Worm (Caenorhabditis elegans) whole organism, late embryonic: Measurements from ENCODE around the gene ran-3.

Experiments
- ama-1 ChIP-seq: fragments of 150-350 bp; optimal IDR thresholded peaks from 2 replicates; lab custom pipeline; 2014
- ceh-18 ChIP-seq: sonication (generic microtip); optimal IDR thresholded peaks from 2 replicates; lab custom pipeline; 2016; ENCODE audit warnings: missing genetic modification characterization, missing compliant biosample characterization
- ceh-30 ChIP-seq: fragments of 150-350 bp; optimal IDR thresholded peaks from 2 replicates; lab custom pipeline; 2014; ENCODE audit warnings: missing biosample characterization, missing genetic modification characterization
- ceh-31 ChIP-seq: sonication (generic microtip); optimal IDR thresholded peaks from 2 replicates; lab custom pipeline; 2016; ENCODE audit warnings: missing genetic modification characterization, missing compliant biosample characterization
- ceh-48 ChIP-seq: sonication (generic microtip); optimal IDR thresholded peaks from 2 replicates; lab custom pipeline; 2016; ENCODE audit warnings: missing genetic modification characterization, inconsistent platforms, missing compliant biosample characterization
- ets-4 ChIP-seq: sonication (generic microtip); optimal IDR thresholded peaks from 2 replicates; lab custom pipeline; 2016; ENCODE audit warnings: missing genetic modification characterization, missing compliant biosample characterization
- fkh-10 ChIP-seq: fragments of 150-350 bp; optimal IDR thresholded peaks from 2 replicates; lab custom pipeline; 2014; ENCODE audit warnings: missing biosample characterization, missing genetic modification reagents, missing genetic modification characterization
- hlh-30 ChIP-seq: sonication (generic microtip); optimal IDR thresholded peaks from 2 replicates; lab custom pipeline; 2017; ENCODE audit warnings: antibody characterized with exemption, missing genetic modification characterization, missing compliant biosample characterization; ENCODE audit not compliant: insufficient read depth
- nhr-11 ChIP-seq: fragments of 150-350 bp; optimal IDR thresholded peaks from 2 replicates; lab custom pipeline; 2014; ENCODE audit warnings: missing biosample characterization, missing genetic modification characterization
- syd-9 ChIP-seq: sonication (generic microtip); optimal IDR thresholded peaks from 2 replicates; lab custom pipeline; 2016; ENCODE audit warnings: mild to moderate bottlenecking, missing genetic modification characterization, moderate library complexity, missing compliant biosample characterization
- unc-55 ChIP-seq: sonication (generic microtip); optimal IDR thresholded peaks from 2 replicates; lab custom pipeline; 2017; ENCODE audit warnings: missing biosample characterization, missing genetic modification reagents, missing genetic modification characterization

DNA sequence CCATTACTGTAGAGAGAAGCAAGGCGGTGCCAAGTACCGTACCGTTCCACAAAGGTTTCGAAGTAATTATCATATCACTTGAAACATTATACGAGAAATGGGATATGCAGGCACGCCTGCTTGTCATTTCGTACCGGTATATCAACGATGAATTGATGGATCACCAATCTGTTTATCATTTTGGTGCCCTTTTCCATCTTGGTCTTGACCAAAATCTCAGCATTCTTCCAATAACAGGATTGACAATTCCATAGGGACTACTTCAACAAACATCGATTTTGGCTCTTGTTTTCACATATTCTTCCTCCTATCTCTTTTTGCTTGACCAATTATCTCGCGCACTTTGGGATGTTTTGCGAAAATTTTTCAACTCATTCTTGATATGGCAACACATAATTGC is 14.3 kb upstream of the ran-3 start:
- TF ChIP-seq syd-9 (tag; lab: Kevin White, UChicago) (no peak), ets-4 (tag; lab: Kevin White, UChicago) (no peak), ceh-31 (tag; lab: Kevin White, UChicago) (no peak), ama-1 (lab: Kevin White, UChicago) (no peak), unc-55 (GFP tag; lab: Kevin White, UChicago) (no peak), ceh-48 (tag; lab: Kevin White, UChicago) (no peak), hlh-30 (tag; lab: Kevin White, UChicago) (no peak), nhr-11 (tag; lab: Kevin White, UChicago) (no peak), ceh-30 (tag; lab: Kevin White, UChicago) (no peak), fkh-10 (GFP tag; lab: Kevin White, UChicago) (no peak), ceh-18 (tag; lab: Kevin White, UChicago) (no peak)
